Worm (Caenorhabditis elegans): ENCODE data around the gene ZK1067.3.

DNA sequence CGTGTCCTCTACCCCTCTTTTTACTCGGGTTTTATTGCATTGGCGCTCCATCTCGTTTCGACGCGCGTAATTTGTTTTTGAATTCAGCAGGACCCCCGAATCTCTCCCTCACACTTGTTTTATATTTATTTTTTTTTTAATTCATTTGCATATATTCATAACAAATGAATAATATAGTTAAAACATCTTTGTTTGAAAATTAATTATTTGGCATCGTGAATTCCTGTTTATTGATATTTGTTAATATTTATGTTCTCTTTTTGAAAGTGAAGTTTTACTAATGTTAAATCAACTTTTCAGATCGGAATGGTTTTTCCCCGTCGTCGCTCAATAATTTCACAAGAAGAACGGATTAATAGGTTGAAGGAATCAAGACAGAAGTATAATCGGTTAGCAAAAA is at the start of gene ZK1067.3:
- TF ChIP-seq W03F9.2 (tag; optimal IDR thresholded peaks at IDR 0.05) (no peak), him-1 (tag; optimal IDR thresholded peaks at IDR 0.05) (no peak), dao-5 (tag; optimal IDR thresholded peaks at IDR 0.05) (no peak)
